Fruit fly (Drosophila melanogaster) whole organism, embryonic: ENCODE measurements around the gene CG15358.

ENCODE experiments used
- CG1024 ChIP-seq: fragments of 200-800 bp; sonication (Bioruptor generic); IDR thresholded peaks from 2 replicates; pipeline ENCODE4 v1.3.6; 2022; ENCODE audit warnings: missing biosample characterization, missing genetic modification characterization
- CG10274 ChIP-seq: fragments of 200-800 bp; sonication (Bioruptor generic); optimal IDR thresholded peaks from 3 replicates; lab custom pipeline; 2017; ENCODE audit warnings: missing biosample characterization, mild to moderate bottlenecking, missing genetic modification characterization
- CG10431 ChIP-seq: fragments of 200-800 bp; sonication (Bioruptor generic); optimal IDR thresholded peaks from 3 replicates; lab custom pipeline; 2018; ENCODE audit warnings: missing biosample characterization, mild to moderate bottlenecking, missing genetic modification characterization
- CG11085 ChIP-seq: fragments of 200-800 bp; sonication (Bioruptor generic); IDR thresholded peaks from 2 replicates; pipeline ENCODE4 v1.3.6; 2022; ENCODE audit warnings: missing biosample characterization, missing genetic modification characterization
- CG12299 ChIP-seq: fragments of 200-800 bp; sonication (Bioruptor generic); optimal IDR thresholded peaks from 2 replicates; lab custom pipeline; 2018; ENCODE audit warnings: missing biosample characterization, mild to moderate bottlenecking, missing genetic modification characterization
- CG14667 ChIP-seq: fragments of 200-800 bp; sonication (Bioruptor generic); IDR thresholded peaks from 2 replicates; pipeline ENCODE4 v1.3.6; 2022; ENCODE audit warnings: missing biosample characterization, missing genetic modification characterization
- CG14710 ChIP-seq: fragments of 200-800 bp; sonication (Bioruptor generic); optimal IDR thresholded peaks from 3 replicates; lab custom pipeline; 2019; ENCODE audit warnings: missing biosample characterization, mild to moderate bottlenecking, missing genetic modification characterization, moderate library complexity
- CG18764 ChIP-seq: fragments of 200-800 bp; sonication (Bioruptor generic); optimal IDR thresholded peaks from 3 replicates; lab custom pipeline; 2016; ENCODE audit warnings: missing biosample characterization, missing genetic modification characterization
- CG2120 ChIP-seq: fragments of 200-800 bp; sonication (Bioruptor generic); optimal IDR thresholded peaks from 3 replicates; lab custom pipeline; 2016; ENCODE audit warnings: missing biosample characterization, missing genetic modification characterization
- CG3281 ChIP-seq: fragments of 200-800 bp; sonication (Bioruptor generic); optimal IDR thresholded peaks from 3 replicates; lab custom pipeline; 2017; ENCODE audit warnings: missing biosample characterization, mild to moderate bottlenecking, missing genetic modification characterization
- CG33557 ChIP-seq: fragments of 200-800 bp; sonication (Bioruptor generic); optimal IDR thresholded peaks from 2 replicates; lab custom pipeline; 2019; ENCODE audit warnings: missing biosample characterization, mild to moderate bottlenecking, missing genetic modification characterization, moderate library complexity
- CG4404 ChIP-seq: fragments of 200-800 bp; sonication (Bioruptor generic); IDR thresholded peaks from 2 replicates; pipeline ENCODE4 v1.3.6; 2022; ENCODE audit warnings: missing biosample characterization, missing genetic modification characterization
- CG4854 ChIP-seq: fragments of 200-800 bp; sonication (Bioruptor generic); optimal IDR thresholded peaks from 2 replicates; lab custom pipeline; 2016; ENCODE audit warnings: missing biosample characterization, missing genetic modification characterization, inconsistent platforms
- CG7372 ChIP-seq: fragments of 200-800 bp; sonication (Bioruptor generic); IDR thresholded peaks from 2 replicates; pipeline ENCODE4 v1.3.6; 2022; ENCODE audit warnings: missing biosample characterization, missing genetic modification characterization
- CG7839 ChIP-seq: fragments of 200-800 bp; sonication (Bioruptor generic); optimal IDR thresholded peaks from 3 replicates; lab custom pipeline; 2018; ENCODE audit warnings: missing biosample characterization, mild to moderate bottlenecking, missing genetic modification characterization, moderate library complexity
- CG8359 ChIP-seq: fragments of 200-800 bp; sonication (Bioruptor generic); optimal IDR thresholded peaks from 2 replicates; lab custom pipeline; 2017; ENCODE audit warnings: missing biosample characterization, mild to moderate bottlenecking, missing genetic modification characterization, borderline replicate concordance
- CG8765 ChIP-seq: fragments of 200-800 bp; sonication (Bioruptor generic); IDR thresholded peaks from 2 replicates; pipeline ENCODE4 v1.3.6; 2022; ENCODE audit warnings: missing biosample characterization, missing genetic modification characterization
- CG9609 ChIP-seq: fragments of 200-800 bp; sonication (Bioruptor generic); optimal IDR thresholded peaks from 3 replicates; lab custom pipeline; 2016; ENCODE audit warnings: missing biosample characterization, missing genetic modification characterization
- CG9797 ChIP-seq: fragments of 200-800 bp; sonication (Bioruptor generic); optimal IDR thresholded peaks from 3 replicates; lab custom pipeline; 2018; ENCODE audit warnings: missing biosample characterization, mild to moderate bottlenecking, missing genetic modification characterization
- Chrac-16 ChIP-seq: fragments of 200-800 bp; sonication (Bioruptor generic); optimal IDR thresholded peaks from 3 replicates; lab custom pipeline; 2016; ENCODE audit warnings: missing biosample characterization, missing genetic modification characterization
- D19A ChIP-seq: fragments of 200-800 bp; optimal IDR thresholded peaks from 3 replicates; lab custom pipeline; 2019; ENCODE audit warnings: missing biosample characterization, mild to moderate bottlenecking, missing genetic modification characterization, moderate library complexity
- Deaf1 ChIP-seq: fragments of 200-800 bp; optimal IDR thresholded peaks from 3 replicates; lab custom pipeline; 2019; ENCODE audit warnings: missing biosample characterization, mild to moderate bottlenecking, missing genetic modification characterization, moderate library complexity
- Doc2 ChIP-seq: fragments of 200-800 bp; sonication (Bioruptor generic); IDR thresholded peaks from 2 replicates; pipeline ENCODE4 v1.3.6; 2022; ENCODE audit warnings: missing biosample characterization, missing genetic modification characterization
- Doc3 ChIP-seq: fragments of 200-800 bp; sonication (Bioruptor generic); IDR thresholded peaks from 3 replicates; pipeline ENCODE4 v1.3.6; 2022; ENCODE audit warnings: missing biosample characterization, missing genetic modification characterization; ENCODE audit not compliant: partially characterized antibody
- Dref ChIP-seq: fragments of 200-800 bp; sonication (Bioruptor generic); IDR thresholded peaks from 2 replicates; pipeline ENCODE4 v1.3.6; 2022; ENCODE audit warnings: missing biosample characterization, missing genetic modification characterization
- Elba2 ChIP-seq: fragments of 200-800 bp; sonication (Bioruptor generic); optimal IDR thresholded peaks from 3 replicates; lab custom pipeline; 2016; ENCODE audit warnings: missing biosample characterization, missing genetic modification characterization
- Gsc ChIP-seq: fragments of 200-800 bp; sonication (Bioruptor generic); IDR thresholded peaks from 2 replicates; pipeline ENCODE4 v1.3.6; 2022; ENCODE audit warnings: missing biosample characterization, missing genetic modification characterization
- Hmr ChIP-seq: fragments of 200-800 bp; sonication (Bioruptor generic); optimal IDR thresholded peaks from 3 replicates; lab custom pipeline; 2017; ENCODE audit warnings: mild to moderate bottlenecking, missing biosample characterization, missing genetic modification reagents, missing genetic modification characterization
- Lim3 ChIP-seq: fragments of 200-800 bp; sonication (Bioruptor generic); IDR thresholded peaks from 2 replicates; pipeline ENCODE4 v1.3.6; 2022; ENCODE audit warnings: missing biosample characterization, missing genetic modification characterization
- MESR4 ChIP-seq: fragments of 200-800 bp; sonication (Bioruptor generic); optimal IDR thresholded peaks from 2 replicates; lab custom pipeline; 2018; ENCODE audit warnings: missing biosample characterization, mild to moderate bottlenecking, missing genetic modification characterization, moderate library complexity
- Rfx ChIP-seq: fragments of 200-800 bp; sonication (Bioruptor generic); IDR thresholded peaks from 2 replicates; pipeline ENCODE4 v1.3.6; 2022; ENCODE audit warnings: missing biosample characterization, missing genetic modification characterization
- Six4 ChIP-seq: fragments of 200-800 bp; sonication (Bioruptor generic); optimal IDR thresholded peaks from 2 replicates; lab custom pipeline; 2016; ENCODE audit warnings: missing biosample characterization, missing genetic modification characterization
- abd-A ChIP-seq: fragments of 200-800 bp; sonication (Bioruptor generic); optimal IDR thresholded peaks from 3 replicates; lab custom pipeline; 2019; ENCODE audit warnings: missing biosample characterization, mild to moderate bottlenecking, missing genetic modification characterization, moderate library complexity
- cad ChIP-seq: fragments of >200 bp; optimal IDR thresholded peaks from 2 replicates; lab custom pipeline; 2017; ENCODE audit warnings: missing biosample characterization, missing genetic modification characterization
- cato ChIP-seq: fragments of 200-800 bp; sonication (Bioruptor generic); optimal IDR thresholded peaks from 2 replicates; lab custom pipeline; 2016; ENCODE audit warnings: missing biosample characterization, missing genetic modification characterization, borderline replicate concordance
- caup ChIP-seq: fragments of 200-800 bp; sonication (Bioruptor generic); optimal IDR thresholded peaks from 3 replicates; lab custom pipeline; 2017; ENCODE audit warnings: missing biosample characterization, mild to moderate bottlenecking, missing genetic modification characterization, moderate library complexity; ENCODE audit not compliant: severe bottlenecking
- chm ChIP-seq: fragments of 200-800 bp; sonication (Bioruptor generic); IDR thresholded peaks from 2 replicates; pipeline ENCODE4 v1.3.6; 2022; ENCODE audit warnings: missing biosample characterization, missing genetic modification characterization
- ci ChIP-seq: fragments of 200-800 bp; sonication (Bioruptor generic); IDR thresholded peaks from 3 replicates; pipeline ENCODE4 v1.3.6; 2022; ENCODE audit warnings: missing biosample characterization, missing genetic modification characterization
- dm ChIP-seq: fragments of 200-800 bp; sonication (Bioruptor generic); optimal IDR thresholded peaks from 3 replicates; lab custom pipeline; 2016; ENCODE audit warnings: missing biosample characterization, missing genetic modification characterization
- esg ChIP-seq: fragments of 200-800 bp; sonication (Bioruptor generic); conservative IDR thresholded peaks from 2 replicates; pipeline ENCODE4 v1.3.6; 2022; ENCODE audit warnings: missing biosample characterization, missing genetic modification characterization
- gem ChIP-seq: fragments of 200-800 bp; sonication (Bioruptor generic); optimal IDR thresholded peaks from 2 replicates; lab custom pipeline; 2019; ENCODE audit warnings: missing biosample characterization, mild to moderate bottlenecking, missing genetic modification characterization, moderate library complexity
- grn ChIP-seq: fragments of 200-800 bp; sonication (Bioruptor generic); optimal IDR thresholded peaks from 3 replicates; lab custom pipeline; 2017; ENCODE audit warnings: missing biosample characterization, missing genetic modification characterization
- kah ChIP-seq: fragments of 200-800 bp; sonication (Bioruptor generic); optimal IDR thresholded peaks from 2 replicates; lab custom pipeline; 2018; ENCODE audit warnings: missing biosample characterization, mild to moderate bottlenecking, missing genetic modification characterization
- odd ChIP-seq: fragments of 200-800 bp; sonication (Bioruptor generic); optimal IDR thresholded peaks from 2 replicates; lab custom pipeline; 2017; ENCODE audit warnings: missing biosample characterization, mild to moderate bottlenecking, missing genetic modification characterization
- rib ChIP-seq: fragments of 200-800 bp; sonication (Bioruptor generic); IDR thresholded peaks from 2 replicates; pipeline ENCODE4 v1.3.6; 2022; ENCODE audit warnings: missing biosample characterization, missing genetic modification characterization
- run ChIP-seq: fragments of 200-800 bp; sonication (Bioruptor generic); optimal IDR thresholded peaks from 3 replicates; lab custom pipeline; 2018; ENCODE audit warnings: missing biosample characterization, mild to moderate bottlenecking, missing genetic modification characterization
- sens-2 ChIP-seq: fragments of 200-800 bp; sonication (Bioruptor generic); IDR thresholded peaks from 2 replicates; pipeline ENCODE4 v1.3.6; 2022; ENCODE audit warnings: missing biosample characterization, missing genetic modification characterization
- shn ChIP-seq: fragments of 200-800 bp; sonication (Bioruptor generic); optimal IDR thresholded peaks from 3 replicates; lab custom pipeline; 2016; ENCODE audit warnings: missing biosample characterization, missing genetic modification characterization
- sim ChIP-seq: fragments of 200-800 bp; sonication (Bioruptor generic); IDR thresholded peaks from 2 replicates; pipeline ENCODE4 v1.3.6; 2022; ENCODE audit warnings: missing biosample characterization, missing genetic modification characterization
- tgo ChIP-seq: fragments of 200-800 bp; sonication (Bioruptor generic); IDR thresholded peaks from 3 replicates; pipeline ENCODE4 v1.3.6; 2022; ENCODE audit warnings: missing biosample characterization, missing genetic modification characterization
- trem ChIP-seq: fragments of 200-800 bp; optimal IDR thresholded peaks from 3 replicates; lab custom pipeline; 2019; ENCODE audit warnings: missing biosample characterization, mild to moderate bottlenecking, missing genetic modification characterization, moderate library complexity
- tup ChIP-seq: fragments of 200-800 bp; sonication (Bioruptor generic); optimal IDR thresholded peaks from 2 replicates; lab custom pipeline; 2016; ENCODE audit warnings: missing biosample characterization, mild to moderate bottlenecking, missing genetic modification characterization, moderate library complexity

The CG15358 gene

dm6 chr2L:1916461-1916860 is 33.4 kb upstream of the CG15358 start (continued):
- no peak for TF ChIP-seq tup (GFP tag; lab: Kevin White, UChicago)
- peak; percentile 54; the same call in 1 of the 2 replicates for TF ChIP-seq CG1024 (GFP tag; lab: Robert Waterston, UW)
- no peak for TF ChIP-seq D19A (tag; lab: Kevin White, UChicago)
- no peak for TF ChIP-seq CG4854 (GFP tag; lab: Kevin White, UChicago)
- no peak for TF ChIP-seq Dref (GFP tag; lab: Robert Waterston, UW)
- no peak for TF ChIP-seq Elba2
- TF ChIP-seq chm (GFP tag; lab: Robert Waterston, UW) = no peak
- no peak for TF ChIP-seq Gsc (GFP tag; lab: Robert Waterston, UW)
- no peak for TF ChIP-seq grn (GFP tag; lab: Kevin White, UChicago)
- no peak for TF ChIP-seq CG11085 (GFP tag; lab: Robert Waterston, UW)
- 0 out of 2 replicates have a peak, but pooled peaks have one; percentile 16 for TF ChIP-seq Doc2 (GFP tag; lab: Robert Waterston, UW)
- TF ChIP-seq CG14667 = peak; percentile 35; the same call in 1 of the 2 replicates
- no peak for TF ChIP-seq CG33557 (GFP tag; lab: Kevin White, UChicago)
- TF ChIP-seq esg (GFP tag; lab: Robert Waterston, UW) = peak; percentile 58
- TF ChIP-seq shn = no peak
- no peak for TF ChIP-seq CG12299 (tag; lab: Kevin White, UChicago)
- no peak for TF ChIP-seq caup
- peak; percentile 68 for TF ChIP-seq gem (tag; lab: Kevin White, UChicago)
- no peak for TF ChIP-seq abd-A
- TF ChIP-seq Doc3 (GFP tag; lab: Robert Waterston, UW) = no peak
- TF ChIP-seq Rfx (GFP tag; lab: Robert Waterston, UW) = no peak
- peak; percentile 2 for TF ChIP-seq cato (GFP tag; lab: Kevin White, UChicago)
- TF ChIP-seq CG9797 (GFP tag; lab: Kevin White, UChicago) = no peak
- peak; percentile 27; the same call in 1 of the 3 replicates for TF ChIP-seq tgo (GFP tag; lab: Robert Waterston, UW)
- TF ChIP-seq CG18764 (GFP tag; lab: Kevin White, UChicago) = no peak
- no peak for TF ChIP-seq CG10431 (GFP tag; lab: Kevin White, UChicago)
- no peak for TF ChIP-seq rib (GFP tag; lab: Robert Waterston, UW)
- no peak for TF ChIP-seq Deaf1 (tag; lab: Kevin White, UChicago)
- TF ChIP-seq Six4 (GFP tag; lab: Kevin White, UChicago) = no peak
- no peak for TF ChIP-seq Lim3 (GFP tag; lab: Robert Waterston, UW)
- no peak for TF ChIP-seq trem (tag; lab: Kevin White, UChicago)
- peak; percentile 6 for TF ChIP-seq CG7839 (tag; lab: Kevin White, UChicago)
- no peak for TF ChIP-seq sens-2 (GFP tag; lab: Robert Waterston, UW)
- TF ChIP-seq CG10274 (GFP tag; lab: Kevin White, UChicago) = no peak
- TF ChIP-seq CG8359 (GFP tag; lab: Kevin White, UChicago) = no peak
- no peak for TF ChIP-seq kah (GFP tag; lab: Kevin White, UChicago)
- no peak for TF ChIP-seq Hmr
- TF ChIP-seq CG7372 (GFP tag; lab: Robert Waterston, UW) = 0 out of 2 replicates have a peak, but pooled peaks have one; percentile 17
- TF ChIP-seq sim (GFP tag; lab: Robert Waterston, UW) = peak; percentile 36; the same call in 1 of the 2 replicates
- peak; percentile 89 for TF ChIP-seq ci (GFP tag; lab: Robert Waterston, UW)
- peak; percentile 15 for TF ChIP-seq CG14710 (tag; lab: Kevin White, UChicago)
- no peak for TF ChIP-seq CG4404 (GFP tag; lab: Robert Waterston, UW)
- no peak for TF ChIP-seq Chrac-16 (GFP tag; lab: Kevin White, UChicago)
- TF ChIP-seq cad (GFP tag; lab: Kevin White, UChicago) = no peak
- no peak for TF ChIP-seq CG2120 (GFP tag; lab: Kevin White, UChicago)
- TF ChIP-seq MESR4 (GFP tag; lab: Kevin White, UChicago) = no peak
- no peak for TF ChIP-seq run (tag; lab: Kevin White, UChicago)
- TF ChIP-seq dm = no peak
- TF ChIP-seq odd (GFP tag; lab: Kevin White, UChicago) = no peak
- TF ChIP-seq CG3281 (GFP tag; lab: Kevin White, UChicago) = no peak
- no peak for TF ChIP-seq CG8765 (GFP tag; lab: Robert Waterston, UW)
- no peak for TF ChIP-seq CG9609 (GFP tag; lab: Kevin White, UChicago)
